Worm (Caenorhabditis elegans) whole organism, late embryonic: ENCODE data around the gene C04G6.6.

Experiments used
- C08G9.2 ChIP-seq: sonication (generic microtip); optimal IDR thresholded peaks from 2 replicates; lab custom pipeline; 2016; ENCODE audit warnings: mild to moderate bottlenecking, missing genetic modification characterization, moderate library complexity, missing compliant biosample characterization
- C38D4.7 ChIP-seq: fragments of 200-800 bp; sonication (Bioruptor generic); optimal IDR thresholded peaks from 2 replicates; lab custom pipeline; 2018; ENCODE audit warnings: mild to moderate bottlenecking, missing genetic modification characterization, moderate library complexity, missing compliant biosample characterization
- K09A11.1 ChIP-seq: sonication (generic microtip); optimal IDR thresholded peaks from 2 replicates; lab custom pipeline; 2017; ENCODE audit warnings: antibody characterized with exemption, mild to moderate bottlenecking, missing genetic modification characterization, missing compliant biosample characterization; ENCODE audit not compliant: insufficient read depth
- ceh-14 ChIP-seq: sonication (generic microtip); optimal IDR thresholded peaks from 2 replicates; lab custom pipeline; 2016; ENCODE audit warnings: missing genotype, missing genetic modification characterization, missing compliant biosample characterization
- ceh-22 ChIP-seq: sonication (generic microtip); optimal IDR thresholded peaks from 2 replicates; lab custom pipeline; 2017; ENCODE audit warnings: missing biosample characterization, missing genetic modification characterization
- ceh-24 ChIP-seq: sonication (generic microtip); optimal IDR thresholded peaks from 2 replicates; lab custom pipeline; 2016; ENCODE audit warnings: mild to moderate bottlenecking, missing genetic modification characterization, missing compliant biosample characterization
- ceh-31 ChIP-seq: sonication (generic microtip); optimal IDR thresholded peaks from 2 replicates; lab custom pipeline; 2016; ENCODE audit warnings: missing genetic modification characterization, missing compliant biosample characterization
- ceh-34 ChIP-seq: sonication (generic microtip); optimal IDR thresholded peaks from 2 replicates; lab custom pipeline; 2016; ENCODE audit warnings: mild to moderate bottlenecking, missing genetic modification characterization, missing compliant biosample characterization
- ceh-48 ChIP-seq: sonication (generic microtip); optimal IDR thresholded peaks from 2 replicates; lab custom pipeline; 2016; ENCODE audit warnings: missing genetic modification characterization, inconsistent platforms, missing compliant biosample characterization
- ceh-6 ChIP-seq: fragments of 200-800 bp; sonication (Bioruptor generic); optimal IDR thresholded peaks from 2 replicates; lab custom pipeline; 2018; ENCODE audit warnings: mild to moderate bottlenecking, missing genetic modification characterization, missing compliant biosample characterization
- ceh-9 ChIP-seq: sonication (generic microtip); optimal IDR thresholded peaks from 2 replicates; lab custom pipeline; 2016; ENCODE audit warnings: mild to moderate bottlenecking, missing genetic modification characterization, inconsistent platforms, missing compliant biosample characterization
- che-1 ChIP-seq: sonication (generic microtip); optimal IDR thresholded peaks from 2 replicates; lab custom pipeline; 2016; ENCODE audit warnings: mild to moderate bottlenecking, missing genetic modification characterization, missing compliant biosample characterization
- dmd-4 ChIP-seq: sonication (generic microtip); optimal IDR thresholded peaks from 2 replicates; lab custom pipeline; 2016; ENCODE audit warnings: borderline replicate concordance, missing genetic modification characterization, missing compliant biosample characterization
- dve-1 ChIP-seq: sonication (generic microtip); optimal IDR thresholded peaks from 2 replicates; lab custom pipeline; 2017; ENCODE audit warnings: antibody characterized with exemption, mild to moderate bottlenecking, missing genetic modification characterization, missing compliant biosample characterization
- elt-2 ChIP-seq: sonication (generic microtip); optimal IDR thresholded peaks from 2 replicates; lab custom pipeline; 2016; ENCODE audit warnings: missing genetic modification reagents, missing genetic modification characterization, missing compliant biosample characterization
- ets-4 ChIP-seq: sonication (generic microtip); optimal IDR thresholded peaks from 2 replicates; lab custom pipeline; 2016; ENCODE audit warnings: missing genetic modification characterization, missing compliant biosample characterization
- eyg-1 ChIP-seq: sonication (generic microtip); optimal IDR thresholded peaks from 2 replicates; lab custom pipeline; 2016; ENCODE audit warnings: missing genotype, missing genetic modification characterization, missing compliant biosample characterization
- fax-1 ChIP-seq: sonication (generic microtip); optimal IDR thresholded peaks from 2 replicates; lab custom pipeline; 2016; ENCODE audit warnings: missing genotype, missing genetic modification characterization, missing compliant biosample characterization
- fkh-10 ChIP-seq: fragments of 150-350 bp; optimal IDR thresholded peaks from 2 replicates; lab custom pipeline; 2014; ENCODE audit warnings: missing biosample characterization, missing genetic modification reagents, missing genetic modification characterization
- hlh-8 ChIP-seq: sonication (generic microtip); optimal IDR thresholded peaks from 2 replicates; lab custom pipeline; 2016; ENCODE audit warnings: missing genotype, missing genetic modification characterization, missing compliant biosample characterization
- lim-6 ChIP-seq: sonication (generic microtip); optimal IDR thresholded peaks from 2 replicates; lab custom pipeline; 2016; ENCODE audit warnings: missing genetic modification characterization, missing compliant biosample characterization
- lin-11 ChIP-seq: fragments of 200-800 bp; sonication (Bioruptor generic); optimal IDR thresholded peaks from 2 replicates; lab custom pipeline; 2018; ENCODE audit warnings: mild to moderate bottlenecking, missing genetic modification characterization, missing compliant biosample characterization
- nfya-1 ChIP-seq: sonication (generic microtip); optimal IDR thresholded peaks from 2 replicates; lab custom pipeline; 2017; ENCODE audit warnings: missing genetic modification characterization, mild to moderate bottlenecking, missing compliant biosample characterization, antibody characterized with exemption, moderate library complexity
- npax-4 ChIP-seq: sonication (generic microtip); optimal IDR thresholded peaks from 2 replicates; lab custom pipeline; 2016; ENCODE audit warnings: missing genetic modification characterization, missing compliant biosample characterization
- pag-3 ChIP-seq: sonication (generic microtip); optimal IDR thresholded peaks from 2 replicates; lab custom pipeline; 2016; ENCODE audit warnings: missing compliant biosample characterization, missing genetic modification characterization, borderline replicate concordance
- pax-1 ChIP-seq: fragments of 150-350 bp; optimal IDR thresholded peaks from 2 replicates; lab custom pipeline; 2014; ENCODE audit warnings: missing biosample characterization, missing genetic modification characterization
- pha-4 ChIP-seq: fragments of 150-350 bp; optimal IDR thresholded peaks from 2 replicates; lab custom pipeline; 2018; ENCODE audit warnings: missing biosample characterization, missing genetic modification reagents, missing genetic modification characterization
- pros-1 ChIP-seq: fragments of 150-350 bp; optimal IDR thresholded peaks from 2 replicates; lab custom pipeline; 2014; ENCODE audit warnings: missing biosample characterization, missing genetic modification reagents, missing genetic modification characterization
- sox-2 ChIP-seq: fragments of 200-800 bp; sonication (Bioruptor generic); IDR thresholded peaks from 2 replicates; pipeline ENCODE4 v1.3.6; 2022; ENCODE audit warnings: missing genetic modification reagents, missing genetic modification characterization, missing compliant biosample characterization
- syd-9 ChIP-seq: sonication (generic microtip); optimal IDR thresholded peaks from 2 replicates; lab custom pipeline; 2016; ENCODE audit warnings: mild to moderate bottlenecking, missing genetic modification characterization, moderate library complexity, missing compliant biosample characterization
- tbx-2 ChIP-seq: sonication (generic microtip); optimal IDR thresholded peaks from 2 replicates; lab custom pipeline; 2016; ENCODE audit warnings: missing genetic modification characterization, missing compliant biosample characterization
- unc-42 ChIP-seq: sonication (generic microtip); optimal IDR thresholded peaks from 2 replicates; lab custom pipeline; 2016; ENCODE audit warnings: missing genotype, missing genetic modification characterization, missing compliant biosample characterization
- unc-55 ChIP-seq: sonication (generic microtip); optimal IDR thresholded peaks from 2 replicates; lab custom pipeline; 2017; ENCODE audit warnings: missing biosample characterization, missing genetic modification reagents, missing genetic modification characterization
- ztf-16 ChIP-seq: sonication (generic microtip); optimal IDR thresholded peaks from 2 replicates; lab custom pipeline; 2017; ENCODE audit warnings: missing genetic modification characterization, missing compliant biosample characterization

C04G6.6 gene

ce11 chrII:5099649-5100048, at the start of gene C04G6.6:
C04G6.6 (minus strand) TSS chrII:5099749.
- TF ChIP-seq fax-1 (tag; lab: Kevin White, UChicago) = no peak
- no peak for TF ChIP-seq syd-9 (tag; lab: Kevin White, UChicago)
- TF ChIP-seq npax-4 = no peak
- no peak for TF ChIP-seq tbx-2 (tag; lab: Kevin White, UChicago)
- TF ChIP-seq pha-4 (tag; lab: Kevin White, UChicago) = no peak
- TF ChIP-seq sox-2 (GFP tag; lab: Robert Waterston, UW) = no peak
- no peak for TF ChIP-seq C38D4.7 (GFP tag; lab: Kevin White, UChicago)

- no peak for TF ChIP-seq lim-6 (tag; lab: Kevin White, UChicago)
- TF ChIP-seq che-1 = no peak
- TF ChIP-seq ceh-6 (GFP tag; lab: Kevin White, UChicago) = no peak
- no peak for TF ChIP-seq ceh-22 (tag; lab: Kevin White, UChicago)
- no peak for TF ChIP-seq sox-2 (GFP tag; lab: Robert Waterston, UW)
- no peak for TF ChIP-seq dve-1 (tag; lab: Kevin White, UChicago)
Observed at ce11 chrII:5148349-5148748, 48.8 kb upstream of the C04G6.6 start, which contains the start of gene F58A6.5. F58A6.5 (minus strand) TSS chrII:5148449.

DNA sequence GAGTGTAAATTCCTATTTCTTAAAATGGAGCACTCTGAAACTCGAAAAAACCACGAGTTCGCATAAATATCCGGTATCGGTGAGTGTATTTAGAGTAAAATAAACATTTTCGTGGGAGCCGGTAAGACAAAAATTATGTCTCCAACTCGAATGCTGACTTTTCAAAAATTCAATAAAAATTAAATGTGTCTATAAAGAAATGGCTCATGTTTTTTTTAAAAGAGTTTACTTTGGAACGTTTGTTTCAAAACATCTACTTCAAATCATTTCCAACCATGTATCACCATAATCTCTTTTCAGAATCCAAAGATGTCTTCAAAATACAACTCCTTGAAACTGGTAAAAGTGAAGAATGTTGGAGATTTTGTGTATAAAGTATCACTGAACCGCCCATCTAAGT, 43.1 kb upstream of the C04G6.6 start, which contains the start of gene F58A6.1:
Gene F58A6.1, plus strand, starts transcription at position 301 of the 400 bp plus-strand sequence.
- TF ChIP-seq lin-11 (tag; lab: Kevin White, UChicago) = no peak
- TF ChIP-seq K09A11.1 (tag; lab: Kevin White, UChicago) = no peak
- no peak for TF ChIP-seq eyg-1 (tag; lab: Kevin White, UChicago)
- TF ChIP-seq fkh-10 = no peak
- TF ChIP-seq hlh-8 (tag; lab: Kevin White, UChicago) = no peak
- no peak for TF ChIP-seq ceh-34 (tag; lab: Kevin White, UChicago)
- no peak for TF ChIP-seq ceh-48

ce11 chrII:5141945-5142514, 42.5 kb upstream of the C04G6.6 start, which contains the start of gene nas-29:
nas-29 (minus strand) TSS chrII:5142036.
- TF ChIP-seq pax-1 = no peak
- TF ChIP-seq elt-2 (tag; lab: Kevin White, UChicago) = peak; percentile 65
- TF ChIP-seq ceh-31 (tag; lab: Kevin White, UChicago) = no peak

DNA sequence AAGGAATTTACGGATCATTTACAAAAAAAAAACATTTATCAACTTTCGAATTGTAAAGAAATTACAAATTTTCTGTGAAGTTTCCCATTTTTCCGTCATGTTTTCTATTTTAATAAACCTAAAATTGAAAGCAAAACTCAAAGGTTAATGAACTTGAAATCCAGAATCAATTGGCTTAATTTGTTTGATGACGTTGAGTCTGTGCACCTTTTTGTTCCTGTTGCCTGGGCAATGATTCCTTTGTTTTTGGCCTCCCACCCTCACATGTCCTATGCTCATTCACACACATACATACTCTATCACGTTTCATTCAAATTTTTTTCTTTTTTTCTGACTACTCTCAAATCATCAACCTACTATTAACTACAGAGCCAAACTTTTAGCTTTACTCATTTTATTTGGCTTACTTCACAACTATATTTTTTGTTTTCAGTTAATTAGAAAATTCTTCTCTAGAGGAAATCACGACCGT, 36.8 kb upstream of the C04G6.6 start, which contains the start of gene F58A6.2:
Gene F58A6.2, plus strand, starts transcription at position 422 of the 472 bp plus-strand sequence.
- TF ChIP-seq ets-4 (no peak), C08G9.2 (tag; lab: Kevin White, UChicago) (no peak), fax-1 (tag; lab: Kevin White, UChicago) (no peak)

DNA sequence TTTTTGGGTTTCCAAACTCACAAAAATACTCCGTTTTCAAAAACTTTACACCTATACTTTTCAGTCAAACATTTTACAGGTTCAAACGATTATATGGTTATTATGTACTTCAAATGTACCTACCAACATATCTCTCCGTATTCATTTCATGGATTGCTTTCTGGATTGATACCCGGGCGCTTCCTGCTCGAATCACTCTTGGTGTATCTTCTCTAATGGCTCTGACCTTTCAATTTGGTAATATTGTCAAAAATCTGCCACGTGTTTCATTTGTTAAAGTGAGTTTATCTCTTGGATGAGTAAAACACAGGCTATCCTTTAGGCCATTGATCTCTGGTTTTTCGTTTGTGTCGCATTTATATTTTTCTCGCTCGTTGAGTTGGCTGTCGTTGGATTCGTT, 32.3 kb upstream of the C04G6.6 start:
- no peak for TF ChIP-seq ceh-9
- no peak for TF ChIP-seq pag-3 (tag; lab: Kevin White, UChicago)
- no peak for TF ChIP-seq ceh-48
- no peak for TF ChIP-seq unc-42 (tag; lab: Kevin White, UChicago)
- TF ChIP-seq ceh-31 (tag; lab: Kevin White, UChicago) = no peak
- TF ChIP-seq ceh-24 (tag; lab: Kevin White, UChicago) = no peak
- TF ChIP-seq unc-55 = no peak
- no peak for TF ChIP-seq ceh-14 (tag; lab: Kevin White, UChicago)
- TF ChIP-seq dve-1 (tag; lab: Kevin White, UChicago) = no peak
- no peak for TF ChIP-seq ceh-22 (tag; lab: Kevin White, UChicago)
- no peak for TF ChIP-seq dmd-4 (tag; lab: Kevin White, UChicago)
- TF ChIP-seq elt-2 (tag; lab: Kevin White, UChicago) = no peak
- TF ChIP-seq fax-1 (tag; lab: Kevin White, UChicago) = no peak
- TF ChIP-seq nfya-1 = no peak
- no peak for TF ChIP-seq ceh-6 (GFP tag; lab: Kevin White, UChicago)
- TF ChIP-seq pros-1 (tag; lab: Kevin White, UChicago) = no peak
- TF ChIP-seq sox-2 (GFP tag; lab: Robert Waterston, UW) = no peak
- no peak for TF ChIP-seq ztf-16
- no peak for TF ChIP-seq tbx-2 (tag; lab: Kevin White, UChicago)
